Worm (Caenorhabditis elegans): ENCODE data around the gene Y75B12B.10.

DNA sequence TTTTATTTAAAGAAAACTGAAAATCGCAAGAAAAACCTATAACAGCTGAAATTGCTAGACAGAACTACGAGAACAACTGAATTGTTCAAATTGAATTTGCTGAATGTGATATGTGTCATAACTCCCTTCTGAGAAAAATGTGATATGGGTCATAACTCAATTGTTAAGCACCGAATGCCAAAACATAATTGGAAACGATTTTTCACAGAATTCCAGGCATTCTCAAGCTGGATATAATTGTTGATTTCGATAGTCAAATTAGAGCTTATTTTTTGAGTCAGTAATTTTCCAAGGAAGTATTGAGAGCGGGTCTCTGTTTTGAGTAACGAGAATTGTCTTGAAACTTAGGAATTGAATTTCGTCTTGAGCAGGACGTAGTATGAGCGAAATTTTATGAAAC lies 18.0 kb upstream of the Y75B12B.10 start:
- no peak for TF ChIP-seq nhr-25 (tag; optimal IDR thresholded peaks at IDR 0.05; ENCODE audit: borderline replicate concordance, insufficient read depth)
- TF ChIP-seq lin-13 (GFP tag; optimal IDR thresholded peaks at IDR 0.05) = no peak
- TF ChIP-seq Y5F2A.4 (GFP tag; optimal IDR thresholded peaks at IDR 0.05) = no peak
- TF ChIP-seq zag-1 (tag; optimal IDR thresholded peaks at IDR 0.05) = no peak
- TF ChIP-seq Y105C5A.15 (GFP tag; IDR thresholded peaks at IDR 0.05) = no peak
- no peak for TF ChIP-seq snpc-4 (tag; optimal IDR thresholded peaks at IDR 0.05)
- no peak for TF ChIP-seq skn-1 (tag; optimal IDR thresholded peaks at IDR 0.05)
- no peak for TF ChIP-seq ceh-32 (tag; optimal IDR thresholded peaks at IDR 0.05; ENCODE audit: poor library complexity)
- no peak for TF ChIP-seq nhr-11 (tag; optimal IDR thresholded peaks at IDR 0.05)
- TF ChIP-seq fos-1 (tag; optimal IDR thresholded peaks at IDR 0.05) = no peak

All from whole organism, L4 larva.